Fruit fly (Drosophila melanogaster) whole organism, embryonic: Measurements from ENCODE around the gene CG4218.

ENCODE experiments used
- Abd-B ChIP-seq: fragments of 200-800 bp; sonication (Bioruptor generic); optimal IDR thresholded peaks from 2 replicates; lab custom pipeline; 2018; ENCODE audit warnings: missing biosample characterization, mild to moderate bottlenecking, missing genetic modification characterization, moderate library complexity
- Antp ChIP-seq: fragments of 200-800 bp; sonication (Bioruptor generic); optimal IDR thresholded peaks from 3 replicates; lab custom pipeline; 2016; ENCODE audit warnings: missing biosample characterization, missing genetic modification characterization
- Atf3 ChIP-seq: fragments of 200-800 bp; sonication (Bioruptor generic); optimal IDR thresholded peaks from 3 replicates; lab custom pipeline; 2016; ENCODE audit warnings: missing biosample characterization, missing genetic modification characterization
- Bdp1 ChIP-seq: fragments of 200-800 bp; sonication (Bioruptor generic); optimal IDR thresholded peaks from 3 replicates; lab custom pipeline; 2016; ENCODE audit warnings: missing biosample characterization, missing genetic modification characterization
- CG10209 ChIP-seq: fragments of 200-800 bp; sonication (Bioruptor generic); optimal IDR thresholded peaks from 3 replicates; lab custom pipeline; 2017; ENCODE audit warnings: missing biosample characterization, mild to moderate bottlenecking, missing genetic modification characterization, missing genetic modification reagents
- CG10979 ChIP-seq: fragments of 200-800 bp; sonication (Bioruptor generic); optimal IDR thresholded peaks from 2 replicates; lab custom pipeline; 2018; ENCODE audit warnings: missing biosample characterization, mild to moderate bottlenecking, missing genetic modification characterization, moderate library complexity
- CG12236 ChIP-seq: fragments of 200-800 bp; sonication (Bioruptor generic); optimal IDR thresholded peaks from 2 replicates; lab custom pipeline; 2016; ENCODE audit warnings: missing biosample characterization, missing genetic modification characterization
- CG14050 ChIP-seq: fragments of 200-800 bp; sonication (Bioruptor generic); IDR thresholded peaks from 3 replicates; pipeline ENCODE4 v1.3.6; 2022; ENCODE audit warnings: missing biosample characterization, missing genetic modification characterization
- CG14667 ChIP-seq: fragments of 200-800 bp; sonication (Bioruptor generic); IDR thresholded peaks from 2 replicates; pipeline ENCODE4 v1.3.6; 2022; ENCODE audit warnings: missing biosample characterization, missing genetic modification characterization
- CG15269 ChIP-seq: fragments of 200-800 bp; sonication (Bioruptor generic); optimal IDR thresholded peaks from 2 replicates; lab custom pipeline; 2018; ENCODE audit warnings: missing biosample characterization, mild to moderate bottlenecking, missing genetic modification characterization, moderate library complexity
- CG15479 ChIP-seq: fragments of 200-800 bp; sonication (Bioruptor generic); optimal IDR thresholded peaks from 3 replicates; lab custom pipeline; 2019; ENCODE audit warnings: missing biosample characterization, mild to moderate bottlenecking, missing genetic modification characterization, moderate library complexity
- CG15601 ChIP-seq: fragments of 200-800 bp; sonication (Bioruptor generic); optimal IDR thresholded peaks from 3 replicates; lab custom pipeline; 2019; ENCODE audit warnings: missing biosample characterization, mild to moderate bottlenecking, missing genetic modification characterization, moderate library complexity
- CG16779 ChIP-seq: fragments of 200-800 bp; sonication (Bioruptor generic); IDR thresholded peaks from 2 replicates; pipeline ENCODE4 v1.3.6; 2022; ENCODE audit warnings: missing biosample characterization, missing genetic modification characterization
- CG16815 ChIP-seq: fragments of 200-800 bp; sonication (Bioruptor generic); optimal IDR thresholded peaks from 3 replicates; lab custom pipeline; 2017; ENCODE audit warnings: missing biosample characterization, mild to moderate bottlenecking, missing genetic modification characterization
- CG17385 ChIP-seq: fragments of 200-800 bp; sonication (Bioruptor generic); optimal IDR thresholded peaks from 3 replicates; lab custom pipeline; 2018; ENCODE audit warnings: missing biosample characterization, mild to moderate bottlenecking, missing genetic modification characterization
- CG2202 ChIP-seq: fragments of 200-800 bp; sonication (Bioruptor generic); optimal IDR thresholded peaks from 2 replicates; lab custom pipeline; 2018; ENCODE audit warnings: missing biosample characterization, mild to moderate bottlenecking, missing genetic modification characterization
- CG2712 ChIP-seq: fragments of 200-800 bp; optimal IDR thresholded peaks from 3 replicates; lab custom pipeline; 2019; ENCODE audit warnings: missing biosample characterization, mild to moderate bottlenecking, missing genetic modification characterization, moderate library complexity
- CG32772 ChIP-seq: fragments of 200-800 bp; sonication (Bioruptor generic); IDR thresholded peaks from 2 replicates; pipeline ENCODE4 v1.3.6; 2022; ENCODE audit warnings: missing biosample characterization, missing genetic modification characterization
- CG34422 ChIP-seq: fragments of 200-800 bp; sonication (Bioruptor generic); IDR thresholded peaks from 3 replicates; pipeline ENCODE4 v1.3.6; 2022; ENCODE audit warnings: missing biosample characterization, missing genetic modification characterization
- CG4328 ChIP-seq: fragments of 200-800 bp; sonication (Bioruptor generic); optimal IDR thresholded peaks from 3 replicates; lab custom pipeline; 2017; ENCODE audit warnings: missing biosample characterization, missing genetic modification reagents, missing genetic modification characterization
- CG4854 ChIP-seq: fragments of 200-800 bp; sonication (Bioruptor generic); optimal IDR thresholded peaks from 2 replicates; lab custom pipeline; 2016; ENCODE audit warnings: missing biosample characterization, missing genetic modification characterization, inconsistent platforms
- CG6272 ChIP-seq: fragments of 200-800 bp; sonication (Bioruptor generic); IDR thresholded peaks from 2 replicates; pipeline ENCODE4 v1.3.6; 2022; ENCODE audit warnings: missing biosample characterization, missing genetic modification characterization
- CG6854 ChIP-seq: fragments of 200-800 bp; sonication (Bioruptor generic); optimal IDR thresholded peaks from 3 replicates; lab custom pipeline; 2017; ENCODE audit warnings: missing biosample characterization, mild to moderate bottlenecking, missing genetic modification characterization
- CG7928 ChIP-seq: fragments of 200-800 bp; sonication (Bioruptor generic); optimal IDR thresholded peaks from 2 replicates; lab custom pipeline; 2017; ENCODE audit warnings: missing biosample characterization, mild to moderate bottlenecking, missing genetic modification characterization
- CG8281 ChIP-seq: fragments of 200-800 bp; sonication (Bioruptor generic); optimal IDR thresholded peaks from 2 replicates; lab custom pipeline; 2018; ENCODE audit warnings: missing biosample characterization, mild to moderate bottlenecking, missing genetic modification characterization, moderate library complexity
- CG9727 ChIP-seq: fragments of 200-800 bp; sonication (Bioruptor generic); optimal IDR thresholded peaks from 3 replicates; lab custom pipeline; 2017; ENCODE audit warnings: missing biosample characterization, mild to moderate bottlenecking, missing genetic modification characterization
- Dll ChIP-seq: fragments of 200-800 bp; sonication (Bioruptor generic); IDR thresholded peaks from 4 replicates; pipeline ENCODE4 v1.3.6; 2022; ENCODE audit warnings: missing biosample characterization, missing genetic modification characterization; ENCODE audit not compliant: partially characterized antibody
- Hr51 ChIP-seq, 2 experiments: fragments of 200-800 bp; sonication (Bioruptor generic); optimal IDR thresholded peaks; 2 replicates in 1 of 2; 3 replicates in 1 of 2; lab custom pipeline; 2016 to 2018; ENCODE audit warnings: missing biosample characterization in 2 of 2, missing genetic modification characterization in 2 of 2, mild to moderate bottlenecking in 1 of 2, moderate library complexity in 1 of 2
- Sox102F ChIP-seq: fragments of 200-800 bp; sonication (Bioruptor generic); optimal IDR thresholded peaks from 2 replicates; lab custom pipeline; 2018; ENCODE audit warnings: missing biosample characterization, mild to moderate bottlenecking, missing genetic modification characterization, moderate library complexity
- ac ChIP-seq: fragments of 200-800 bp; sonication (Bioruptor generic); optimal IDR thresholded peaks from 3 replicates; lab custom pipeline; 2017; ENCODE audit warnings: missing biosample characterization, mild to moderate bottlenecking, missing genetic modification characterization
- ash1 ChIP-seq: fragments of 200-800 bp; sonication (Bioruptor generic); optimal IDR thresholded peaks from 2 replicates; lab custom pipeline; 2018; ENCODE audit warnings: missing biosample characterization, mild to moderate bottlenecking, missing genetic modification characterization
- az2 ChIP-seq: fragments of 200-800 bp; sonication (Bioruptor generic); optimal IDR thresholded peaks from 3 replicates; lab custom pipeline; 2016; ENCODE audit warnings: missing biosample characterization, missing genetic modification characterization
- br ChIP-seq: fragments of >200 bp; optimal IDR thresholded peaks from 2 replicates; lab custom pipeline; 2017
- ci ChIP-seq: fragments of 200-800 bp; sonication (Bioruptor generic); IDR thresholded peaks from 3 replicates; pipeline ENCODE4 v1.3.6; 2022; ENCODE audit warnings: missing biosample characterization, missing genetic modification characterization
- gce ChIP-seq: fragments of 200-800 bp; sonication (Bioruptor generic); IDR thresholded peaks from 3 replicates; pipeline ENCODE4 v1.3.6; 2022; ENCODE audit warnings: missing biosample characterization, missing genetic modification characterization
- gcm ChIP-seq: fragments of 200-800 bp; sonication (Bioruptor generic); optimal IDR thresholded peaks from 2 replicates; lab custom pipeline; 2019; ENCODE audit warnings: missing biosample characterization, mild to moderate bottlenecking, missing genetic modification characterization, moderate library complexity
- grn ChIP-seq: fragments of 200-800 bp; sonication (Bioruptor generic); optimal IDR thresholded peaks from 3 replicates; lab custom pipeline; 2017; ENCODE audit warnings: missing biosample characterization, missing genetic modification characterization
- jigr1 ChIP-seq: fragments of 200-800 bp; sonication (Bioruptor generic); IDR thresholded peaks from 3 replicates; pipeline ENCODE4 v1.3.6; 2022; ENCODE audit warnings: missing biosample characterization, missing genetic modification characterization
- klu ChIP-seq: fragments of 200-800 bp; sonication (Bioruptor generic); IDR thresholded peaks from 2 replicates; pipeline ENCODE4 v1.3.6; 2022; ENCODE audit warnings: missing biosample characterization, missing genetic modification characterization
- maf-S ChIP-seq: fragments of 200-800 bp; sonication (Bioruptor generic); optimal IDR thresholded peaks from 2 replicates; lab custom pipeline; 2016; ENCODE audit warnings: missing biosample characterization, missing genetic modification characterization
- mirr ChIP-seq: fragments of 200-800 bp; sonication (Bioruptor generic); optimal IDR thresholded peaks from 3 replicates; lab custom pipeline; 2018; ENCODE audit warnings: missing biosample characterization, mild to moderate bottlenecking, missing genetic modification characterization
- odd ChIP-seq: fragments of 200-800 bp; sonication (Bioruptor generic); optimal IDR thresholded peaks from 2 replicates; lab custom pipeline; 2017; ENCODE audit warnings: missing biosample characterization, mild to moderate bottlenecking, missing genetic modification characterization
- otp ChIP-seq: fragments of 200-800 bp; sonication (Bioruptor generic); IDR thresholded peaks from 3 replicates; pipeline ENCODE4, ENCODE4 v1.3.6; 2022; ENCODE audit warnings: missing biosample characterization, missing genetic modification characterization
- phol ChIP-seq: fragments of 200-800 bp; sonication (Bioruptor generic); optimal IDR thresholded peaks from 3 replicates; lab custom pipeline; 2018; ENCODE audit warnings: missing biosample characterization, mild to moderate bottlenecking, missing genetic modification characterization, moderate library complexity
- sob ChIP-seq: fragments of 200-800 bp; sonication (Bioruptor generic); IDR thresholded peaks from 2 replicates; pipeline ENCODE4 v1.3.6; 2022; ENCODE audit warnings: missing biosample characterization, missing genetic modification characterization
- sr ChIP-seq: fragments of 200-800 bp; sonication (Bioruptor generic); IDR thresholded peaks from 3 replicates; pipeline ENCODE4 v1.3.6; 2022; ENCODE audit warnings: missing biosample characterization, missing genetic modification characterization
- stwl ChIP-seq: fragments of 200-800 bp; sonication (Bioruptor generic); optimal IDR thresholded peaks from 3 replicates; lab custom pipeline; 2018; ENCODE audit warnings: missing biosample characterization, mild to moderate bottlenecking, missing genetic modification characterization, moderate library complexity
- tin ChIP-seq: fragments of 200-800 bp; sonication (Bioruptor generic); optimal IDR thresholded peaks from 3 replicates; lab custom pipeline; 2016; ENCODE audit warnings: missing biosample characterization, missing genetic modification characterization
- unc-4 ChIP-seq: fragments of 200-800 bp; sonication (Bioruptor generic); IDR thresholded peaks from 2 replicates; pipeline ENCODE4 v1.3.6; 2022; ENCODE audit warnings: missing biosample characterization, missing genetic modification characterization; ENCODE audit not compliant: partially characterized antibody
- vfl ChIP-seq: fragments of 200-800 bp; sonication (Bioruptor generic); optimal IDR thresholded peaks from 2 replicates; lab custom pipeline; 2016; ENCODE audit warnings: missing biosample characterization, missing genetic modification characterization
- vvl ChIP-seq: fragments of 200-800 bp; sonication (Bioruptor generic); IDR thresholded peaks from 2 replicates; pipeline ENCODE4 v1.3.6; 2022; ENCODE audit warnings: missing biosample characterization, missing genetic modification characterization

The CG4218 gene

dm6 chr2L:14500383-14500782 lies 48.5 kb downstream of the CG4218 start (continued):
- TF ChIP-seq jigr1 (GFP tag; lab: Robert Waterston, UW) (no peak), odd (GFP tag; lab: Kevin White, UChicago) (peak; percentile 52), CG7928 (no peak), CG8281 (peak; percentile 30), otp (GFP tag; lab: Robert Waterston, UW) (peak; percentile 58; the same call in 2 of the 3 replicates), CG15269 (tag; lab: Kevin White, UChicago) (peak; percentile 60), tin (GFP tag; lab: Kevin White, UChicago) (peak; percentile 26), Atf3 (GFP tag; lab: Kevin White, UChicago) (peak; percentile 22), CG6272 (peak; percentile 72), ac (no peak), Abd-B (peak; percentile 66), stwl (tag; lab: Kevin White, UChicago) (peak; percentile 13), CG2202 (tag; lab: Kevin White, UChicago) (peak; percentile 51), Bdp1 (GFP tag; lab: Kevin White, UChicago) (peak; percentile 26), CG4328 (GFP tag; lab: Kevin White, UChicago) (no peak), CG12236 (GFP tag; lab: Kevin White, UChicago) (peak; percentile 59), CG9727 (GFP tag; lab: Kevin White, UChicago) (peak; percentile 69), vfl (peak; percentile 40), CG15479 (GFP tag; lab: Kevin White, UChicago) (no peak), vvl (GFP tag; lab: Robert Waterston, UW) (peak; percentile 57), phol (peak; percentile 75), CG14667 (GFP tag; lab: Robert Waterston, UW) (peak; percentile 53; the same call in 1 of the 2 replicates), sob (GFP tag; lab: Robert Waterston, UW) (no peak; the same call in 1 of the 2 replicates), klu (GFP tag; lab: Robert Waterston, UW) (no peak), az2 (GFP tag; lab: Kevin White, UChicago) (peak; percentile 61), CG4854 (GFP tag; lab: Kevin White, UChicago) (no peak), sr (GFP tag; lab: Robert Waterston, UW) (no peak), maf-S (GFP tag; lab: Kevin White, UChicago) (no peak), CG16815 (GFP tag; lab: Kevin White, UChicago) (peak; percentile 57), CG10979 (tag; lab: Kevin White, UChicago) (peak; percentile 81), CG34422 (peak; percentile 72), ash1 (GFP tag; lab: Kevin White, UChicago) (no peak), CG10209 (GFP tag; lab: Kevin White, UChicago) (peak; percentile 68), CG15601 (peak; percentile 69), CG2712 (peak; percentile 87), CG32772 (GFP tag; lab: Robert Waterston, UW) (peak; percentile 74), ci (peak; percentile 70; the same call in 2 of the 3 replicates), unc-4 (GFP tag; lab: Robert Waterston, UW) (no peak), gcm (GFP tag; lab: Kevin White, UChicago) (peak; percentile 54), br (lab: Kevin White, UChicago) (no peak), CG16779 (GFP tag; lab: Robert Waterston, UW) (no peak), Dll (no peak), Hr51 (GFP tag; optimal IDR thresholded peaks at IDR 0.05; lab: Kevin White, UChicago) (peak in 1 of 2 experiments; percentile 63), grn (no peak), gce (GFP tag; lab: Robert Waterston, UW) (peak; percentile 57; the same call in 1 of the 3 replicates), Antp (GFP tag; lab: Kevin White, UChicago) (no peak), mirr (no peak), Sox102F (GFP tag; lab: Kevin White, UChicago) (peak; percentile 81), CG17385 (GFP tag; lab: Kevin White, UChicago) (peak; percentile 50), CG14050 (no peak; the same call in 2 of the 3 replicates), CG6854 (GFP tag; lab: Kevin White, UChicago) (no peak)
